Fruit fly (Drosophila melanogaster) whole organism, embryonic: ENCODE results near the gene CG11309.

Experiments
- Adf1 ChIP-seq: fragments of 200-800 bp; sonication (Bioruptor generic); IDR thresholded peaks from 2 replicates; pipeline ENCODE4 v1.3.6; 2022; ENCODE audit warnings: missing biosample characterization, missing genetic modification characterization
- Awh ChIP-seq: fragments of 200-800 bp; sonication (Bioruptor generic); IDR thresholded peaks from 2 replicates; pipeline ENCODE4, ENCODE4 v1.3.6; 2022; ENCODE audit warnings: missing biosample characterization, missing genetic modification characterization
- Bgb ChIP-seq: fragments of 200-800 bp; sonication (Bioruptor generic); IDR thresholded peaks from 2 replicates; pipeline ENCODE4 v1.3.6; 2022; ENCODE audit warnings: missing biosample characterization, missing genetic modification characterization; ENCODE audit not compliant: partially characterized antibody
- CG10209 ChIP-seq: fragments of 200-800 bp; sonication (Bioruptor generic); optimal IDR thresholded peaks from 3 replicates; lab custom pipeline; 2017; ENCODE audit warnings: missing biosample characterization, mild to moderate bottlenecking, missing genetic modification characterization, missing genetic modification reagents
- CG1024 ChIP-seq: fragments of 200-800 bp; sonication (Bioruptor generic); IDR thresholded peaks from 2 replicates; pipeline ENCODE4 v1.3.6; 2022; ENCODE audit warnings: missing biosample characterization, missing genetic modification characterization
- CG10431 ChIP-seq: fragments of 200-800 bp; sonication (Bioruptor generic); optimal IDR thresholded peaks from 3 replicates; lab custom pipeline; 2018; ENCODE audit warnings: missing biosample characterization, mild to moderate bottlenecking, missing genetic modification characterization
- CG11504 ChIP-seq: fragments of 200-800 bp; sonication (Bioruptor generic); optimal IDR thresholded peaks from 3 replicates; lab custom pipeline; 2019; ENCODE audit warnings: missing biosample characterization, mild to moderate bottlenecking, missing genetic modification characterization, moderate library complexity
- CG11723 ChIP-seq: fragments of 200-800 bp; sonication (Bioruptor generic); optimal IDR thresholded peaks from 2 replicates; lab custom pipeline; 2017; ENCODE audit warnings: missing biosample characterization, mild to moderate bottlenecking, missing genetic modification characterization
- CG12769 ChIP-seq: fragments of 200-800 bp; sonication (Bioruptor generic); optimal IDR thresholded peaks from 2 replicates; lab custom pipeline; 2019; ENCODE audit warnings: missing biosample characterization, mild to moderate bottlenecking, missing genetic modification characterization, moderate library complexity
- CG13775 ChIP-seq: fragments of 200-800 bp; sonication (Bioruptor generic); optimal IDR thresholded peaks from 3 replicates; lab custom pipeline; 2017; ENCODE audit warnings: missing biosample characterization, mild to moderate bottlenecking, missing genetic modification characterization
- CG15514 ChIP-seq: fragments of 200-800 bp; sonication (Bioruptor generic); optimal IDR thresholded peaks from 3 replicates; lab custom pipeline; 2017; ENCODE audit warnings: missing biosample characterization, missing genetic modification characterization, mild to moderate bottlenecking, moderate library complexity, missing genetic modification reagents
- CG17359 ChIP-seq: fragments of 200-800 bp; sonication (Bioruptor generic); optimal IDR thresholded peaks from 3 replicates; lab custom pipeline; 2018; ENCODE audit warnings: missing biosample characterization, mild to moderate bottlenecking, missing genetic modification characterization, moderate library complexity
- CG2678 ChIP-seq: fragments of 200-800 bp; sonication (Bioruptor generic); optimal IDR thresholded peaks from 3 replicates; lab custom pipeline; 2019; ENCODE audit warnings: missing biosample characterization, mild to moderate bottlenecking, missing genetic modification characterization, moderate library complexity
- CG3065 ChIP-seq: fragments of 200-800 bp; sonication (Bioruptor generic); optimal IDR thresholded peaks from 2 replicates; lab custom pipeline; 2016; ENCODE audit warnings: missing biosample characterization, missing genetic modification characterization
- CG32532 ChIP-seq: fragments of 200-800 bp; sonication (Bioruptor generic); IDR thresholded peaks from 2 replicates; pipeline ENCODE4 v1.3.6; 2022; ENCODE audit warnings: missing biosample characterization, missing genetic modification characterization
- CG34376 ChIP-seq: fragments of 200-800 bp; sonication (Bioruptor generic); optimal IDR thresholded peaks from 2 replicates; lab custom pipeline; 2018; ENCODE audit warnings: missing biosample characterization, mild to moderate bottlenecking, missing genetic modification characterization
- CG3838 ChIP-seq: fragments of 200-800 bp; sonication (Bioruptor generic); optimal IDR thresholded peaks from 3 replicates; lab custom pipeline; 2016; ENCODE audit warnings: missing biosample characterization, missing genetic modification characterization
- CG7839 ChIP-seq: fragments of 200-800 bp; sonication (Bioruptor generic); optimal IDR thresholded peaks from 3 replicates; lab custom pipeline; 2018; ENCODE audit warnings: missing biosample characterization, mild to moderate bottlenecking, missing genetic modification characterization, moderate library complexity
- CHES-1-like ChIP-seq: fragments of 200-800 bp; sonication (Bioruptor generic); optimal IDR thresholded peaks from 2 replicates; lab custom pipeline; 2016; ENCODE audit warnings: missing biosample characterization, missing genetic modification characterization
- Deaf1 ChIP-seq: fragments of 200-800 bp; optimal IDR thresholded peaks from 3 replicates; lab custom pipeline; 2019; ENCODE audit warnings: missing biosample characterization, mild to moderate bottlenecking, missing genetic modification characterization, moderate library complexity
- Dref ChIP-seq: fragments of 200-800 bp; sonication (Bioruptor generic); IDR thresholded peaks from 2 replicates; pipeline ENCODE4 v1.3.6; 2022; ENCODE audit warnings: missing biosample characterization, missing genetic modification characterization
- Hey ChIP-seq: fragments of 200-800 bp; sonication (Bioruptor generic); optimal IDR thresholded peaks from 3 replicates; lab custom pipeline; 2018; ENCODE audit warnings: missing biosample characterization, mild to moderate bottlenecking, missing genetic modification characterization
- HmgZ ChIP-seq: fragments of 200-800 bp; sonication (Bioruptor generic); optimal IDR thresholded peaks from 2 replicates; lab custom pipeline; 2018; ENCODE audit warnings: missing biosample characterization, mild to moderate bottlenecking, missing genetic modification characterization
- Hmx ChIP-seq: fragments of 200-800 bp; sonication (Bioruptor generic); optimal IDR thresholded peaks from 2 replicates; lab custom pipeline; 2016; ENCODE audit warnings: missing biosample characterization, missing genetic modification characterization
- Hr78 ChIP-seq, 2 experiments: fragments of 200-800 bp in 1 of 2; fragments of >200 bp in 1 of 2; sonication (Bioruptor generic) in 1 of 2; optimal IDR thresholded peaks; 2 replicates each; lab custom pipeline; 2017 to 2019; ENCODE audit warnings: missing biosample characterization in 2 of 2, missing genetic modification characterization in 2 of 2, mild to moderate bottlenecking in 1 of 2, moderate library complexity in 1 of 2
- Jarid2 ChIP-seq: fragments of 200-800 bp; sonication (Bioruptor generic); optimal IDR thresholded peaks from 3 replicates; lab custom pipeline; 2017; ENCODE audit warnings: mild to moderate bottlenecking, missing biosample characterization, missing genetic modification reagents, missing genetic modification characterization
- MESR4 ChIP-seq: fragments of 200-800 bp; sonication (Bioruptor generic); optimal IDR thresholded peaks from 2 replicates; lab custom pipeline; 2018; ENCODE audit warnings: missing biosample characterization, mild to moderate bottlenecking, missing genetic modification characterization, moderate library complexity
- Meics ChIP-seq: fragments of 200-800 bp; sonication (Bioruptor generic); optimal IDR thresholded peaks from 2 replicates; lab custom pipeline; 2017; ENCODE audit warnings: missing biosample characterization, mild to moderate bottlenecking, missing genetic modification characterization
- Mrtf ChIP-seq: fragments of 200-800 bp; sonication (Bioruptor generic); IDR thresholded peaks from 3 replicates; pipeline ENCODE4 v1.3.6; 2022; ENCODE audit warnings: missing biosample characterization, missing genetic modification characterization
- Myb ChIP-seq: fragments of 200-800 bp; sonication (Bioruptor generic); optimal IDR thresholded peaks from 2 replicates; lab custom pipeline; 2016; ENCODE audit warnings: missing biosample characterization, missing genetic modification characterization
- Pdp1 ChIP-seq, 2 experiments: fragments of 200-800 bp; sonication (Bioruptor generic); optimal IDR thresholded peaks; 3 replicates each; lab custom pipeline; 2016; ENCODE audit warnings: missing biosample characterization in 2 of 2, missing genetic modification characterization in 2 of 2, mild to moderate bottlenecking in 1 of 2, moderate library complexity in 1 of 2
- Taf1 ChIP-seq: fragments of 200-800 bp; sonication (Bioruptor generic); IDR thresholded peaks from 2 replicates; pipeline ENCODE4 v1.3.6; 2022; ENCODE audit warnings: missing biosample characterization, missing genetic modification characterization
- cg ChIP-seq: fragments of 200-800 bp; sonication (Bioruptor generic); optimal IDR thresholded peaks from 3 replicates; lab custom pipeline; 2019; ENCODE audit warnings: missing biosample characterization, mild to moderate bottlenecking, missing genetic modification characterization, moderate library complexity
- chinmo ChIP-seq: fragments of 200-800 bp; sonication (Bioruptor generic); IDR thresholded peaks from 4 replicates; pipeline ENCODE4 v1.3.6; 2022; ENCODE audit warnings: missing biosample characterization, missing genetic modification characterization; ENCODE audit not compliant: partially characterized antibody
- cwo ChIP-seq: fragments of 200-800 bp; sonication (Bioruptor generic); optimal IDR thresholded peaks from 3 replicates; lab custom pipeline; 2017; ENCODE audit warnings: missing biosample characterization, missing genetic modification characterization, mild to moderate bottlenecking, moderate library complexity, missing genetic modification reagents
- dm ChIP-seq: fragments of 200-800 bp; sonication (Bioruptor generic); optimal IDR thresholded peaks from 3 replicates; lab custom pipeline; 2016; ENCODE audit warnings: missing biosample characterization, missing genetic modification characterization
- dpn ChIP-seq, 2 experiments: fragments of 200-800 bp; sonication (Bioruptor generic); optimal IDR thresholded peaks; 3 replicates each; lab custom pipeline; 2016; ENCODE audit warnings: missing biosample characterization in 2 of 2, missing genetic modification characterization in 2 of 2
- emc ChIP-seq: fragments of 200-800 bp; sonication (Bioruptor generic); optimal IDR thresholded peaks from 2 replicates; lab custom pipeline; 2016; ENCODE audit warnings: missing biosample characterization, missing genetic modification characterization
- fd64A ChIP-seq: fragments of 200-800 bp; sonication (Bioruptor generic); optimal IDR thresholded peaks from 3 replicates; lab custom pipeline; 2018; ENCODE audit warnings: missing biosample characterization, mild to moderate bottlenecking, missing genetic modification characterization
- hkb ChIP-seq, 2 experiments: fragments of 200-800 bp in 1 of 2; fragments of >200 bp in 1 of 2; sonication (Bioruptor generic) in 1 of 2; IDR thresholded peaks in 1 of 2; optimal IDR thresholded peaks in 1 of 2; 2 replicates each; pipeline versions ENCODE4 v1.3.6 to Lab custom; 2017 to 2022; ENCODE audit warnings: missing biosample characterization in 1 of 2, missing genetic modification characterization in 1 of 2
- nerfin-2 ChIP-seq: fragments of 200-800 bp; sonication (Bioruptor generic); IDR thresholded peaks from 2 replicates; pipeline ENCODE4 v1.3.6; 2022; ENCODE audit warnings: missing biosample characterization, missing genetic modification characterization; ENCODE audit not compliant: partially characterized antibody
- pb ChIP-seq: fragments of 200-800 bp; sonication (Bioruptor generic); optimal IDR thresholded peaks from 3 replicates; lab custom pipeline; 2016; ENCODE audit warnings: missing biosample characterization, missing genetic modification characterization
- ranshi ChIP-seq: fragments of 200-800 bp; sonication (Bioruptor generic); IDR thresholded peaks from 2 replicates; pipeline ENCODE4 v1.3.6; 2022; ENCODE audit warnings: missing biosample characterization, missing genetic modification characterization
- seq ChIP-seq: fragments of 200-800 bp; sonication (Bioruptor generic); IDR thresholded peaks from 2 replicates; pipeline ENCODE4 v1.3.6; 2022; ENCODE audit warnings: missing biosample characterization, missing genetic modification characterization
- sr ChIP-seq: fragments of 200-800 bp; sonication (Bioruptor generic); IDR thresholded peaks from 3 replicates; pipeline ENCODE4 v1.3.6; 2022; ENCODE audit warnings: missing biosample characterization, missing genetic modification characterization
- sug ChIP-seq: fragments of 200-800 bp; optimal IDR thresholded peaks from 2 replicates; lab custom pipeline; 2019; ENCODE audit warnings: missing biosample characterization, mild to moderate bottlenecking, missing genetic modification characterization, moderate library complexity
- tna ChIP-seq: fragments of 200-800 bp; sonication (Bioruptor generic); IDR thresholded peaks from 2 replicates; pipeline ENCODE4 v1.3.6; 2022; ENCODE audit warnings: missing biosample characterization, missing genetic modification characterization; ENCODE audit not compliant: partially characterized antibody
- unpg ChIP-seq: fragments of 200-800 bp; sonication (Bioruptor generic); optimal IDR thresholded peaks from 3 replicates; lab custom pipeline; 2018; ENCODE audit warnings: missing biosample characterization, mild to moderate bottlenecking, missing genetic modification characterization, moderate library complexity

The CG11309 gene

dm6 chr3L:21348983-21349432 lies 44.5 kb upstream of the CG11309 start, which contains the start of gene ebd2 (continued):
- TF ChIP-seq Meics (GFP tag; lab: Kevin White, UChicago) (peak; percentile 44), cg (GFP tag; lab: Kevin White, UChicago) (peak; percentile 72), CG17359 (tag; lab: Kevin White, UChicago) (no peak), unpg (GFP tag; lab: Kevin White, UChicago) (no peak), CG3838 (no peak), sug (tag; lab: Kevin White, UChicago) (peak; percentile 69), dm (GFP tag; lab: Kevin White, UChicago) (peak; percentile 11), pb (GFP tag; lab: Kevin White, UChicago) (no peak), CG11723 (GFP tag; lab: Kevin White, UChicago) (peak; percentile 1), CG15514 (GFP tag; lab: Kevin White, UChicago) (peak; percentile 67), dpn (GFP tag; optimal IDR thresholded peaks at IDR 0.05; lab: Kevin White, UChicago) (no peak), MESR4 (GFP tag; lab: Kevin White, UChicago) (no peak), seq (no peak), CG7839 (tag; lab: Kevin White, UChicago) (peak; percentile 25), CG3065 (GFP tag; lab: Kevin White, UChicago) (no peak), CG32532 (GFP tag; lab: Robert Waterston, UW) (peak; percentile 31; the same call in 1 of the 2 replicates), nerfin-2 (no peak), Deaf1 (tag; lab: Kevin White, UChicago) (peak; percentile 99), cwo (GFP tag; lab: Kevin White, UChicago) (peak; percentile 73), CG12769 (tag; lab: Kevin White, UChicago) (peak; percentile 41), Hey (tag; lab: Kevin White, UChicago) (peak; percentile 50), emc (GFP tag; lab: Kevin White, UChicago) (peak; percentile 4), CG11504 (tag; lab: Kevin White, UChicago) (peak; percentile 30), Hr78 (GFP tag; optimal IDR thresholded peaks at IDR 0.05; lab: Kevin White, UChicago) (peak in 1 of 2 experiments; percentile 48), Myb (no peak), Mrtf (GFP tag; lab: Robert Waterston, UW) (peak; percentile 19; the same call in 1 of the 3 replicates), CG2678 (peak; percentile 51), Jarid2 (peak; percentile 49), fd64A (GFP tag; lab: Kevin White, UChicago) (no peak), Bgb (GFP tag; lab: Robert Waterston, UW) (0 out of 2 replicates have a peak, but pooled peaks have one; percentile 5), Adf1 (GFP tag; lab: Robert Waterston, UW) (peak; percentile 59), sr (0 out of 3 replicates have a peak, but pooled peaks have one; percentile 4), hkb (optimal IDR thresholded peaks at IDR 0.05; lab: Kevin White, UChicago) (no peak), hkb (GFP tag; IDR thresholded peaks at IDR 0.05; lab: Robert Waterston, UW) (peak; percentile 6; the same call in 1 of the 2 replicates), HmgZ (tag; lab: Kevin White, UChicago) (peak; percentile 63), tna (GFP tag; lab: Robert Waterston, UW) (0 out of 2 replicates have a peak, but pooled peaks have one; percentile 20), CG13775 (GFP tag; lab: Kevin White, UChicago) (no peak), Hmx (GFP tag; lab: Kevin White, UChicago) (no peak), Taf1 (GFP tag; lab: Robert Waterston, UW) (no peak), Awh (GFP tag; lab: Robert Waterston, UW) (peak; percentile 31; the same call in 1 of the 2 replicates), chinmo (GFP tag; lab: Robert Waterston, UW) (peak; percentile 91; the same call in 3 of the 4 replicates), Dref (GFP tag; lab: Robert Waterston, UW) (0 out of 2 replicates have a peak, but pooled peaks have one; percentile 1), ranshi (peak; percentile 17; the same call in 1 of the 2 replicates), CG34376 (GFP tag; lab: Kevin White, UChicago) (peak; percentile 68), Pdp1 (GFP tag; optimal IDR thresholded peaks at IDR 0.05; lab: Kevin White, UChicago) (peak in 1 of 2 experiments; percentile 71), CHES-1-like (GFP tag; lab: Kevin White, UChicago) (peak; percentile 25), CG10431 (GFP tag; lab: Kevin White, UChicago) (no peak), CG1024 (GFP tag; lab: Robert Waterston, UW) (no peak), CG10209 (GFP tag; lab: Kevin White, UChicago) (peak; percentile 7)
